Fruit fly (Drosophila melanogaster) whole organism, prepupa: ENCODE measurements around the gene CG5346.

Experiments used
- CG10631 ChIP-seq: fragments of 200-800 bp; sonication (Bioruptor generic); optimal IDR thresholded peaks from 2 replicates; lab custom pipeline; 2016; ENCODE audit warnings: missing biosample characterization, missing genetic modification characterization
- CG10669 ChIP-seq: fragments of 200-800 bp; sonication (Bioruptor generic); optimal IDR thresholded peaks from 3 replicates; lab custom pipeline; 2018; ENCODE audit warnings: missing biosample characterization, mild to moderate bottlenecking, missing genetic modification characterization, moderate library complexity
- CG11294 ChIP-seq: fragments of 200-800 bp; sonication (Bioruptor generic); IDR thresholded peaks from 2 replicates; pipeline ENCODE4 v1.3.6; 2022; ENCODE audit warnings: missing biosample characterization, missing genetic modification characterization
- CG11762 ChIP-seq: fragments of 200-800 bp; sonication (Bioruptor generic); optimal IDR thresholded peaks from 3 replicates; lab custom pipeline; 2016; ENCODE audit warnings: missing biosample characterization, missing genetic modification characterization; ENCODE audit not compliant: insufficient read depth
- CG11902 ChIP-seq: fragments of 200-800 bp; sonication (Bioruptor generic); optimal IDR thresholded peaks from 3 replicates; lab custom pipeline; 2016; ENCODE audit warnings: missing biosample characterization, missing genetic modification characterization
- CG15336 ChIP-seq: fragments of 200-800 bp; sonication (Bioruptor generic); IDR thresholded peaks from 2 replicates; pipeline ENCODE4 v1.3.6; 2022; ENCODE audit warnings: missing biosample characterization, missing genetic modification characterization
- CG1621 ChIP-seq: fragments of 200-800 bp; sonication (Bioruptor generic); optimal IDR thresholded peaks from 3 replicates; lab custom pipeline; 2018; ENCODE audit warnings: missing biosample characterization, mild to moderate bottlenecking, missing genetic modification characterization
- CG16779 ChIP-seq: fragments of 200-800 bp; sonication (Bioruptor generic); optimal IDR thresholded peaks from 3 replicates; lab custom pipeline; 2017; ENCODE audit warnings: missing biosample characterization, mild to moderate bottlenecking, missing genetic modification characterization
- CG3032 ChIP-seq: fragments of 200-800 bp; optimal IDR thresholded peaks from 2 replicates; lab custom pipeline; 2019; ENCODE audit warnings: missing biosample characterization, mild to moderate bottlenecking, missing genetic modification characterization, moderate library complexity
- CG31627 ChIP-seq: fragments of 200-800 bp; sonication (Bioruptor generic); optimal IDR thresholded peaks from 3 replicates; lab custom pipeline; 2016; ENCODE audit warnings: missing biosample characterization, missing genetic modification characterization
- CG32006 ChIP-seq: fragments of 200-800 bp; sonication (Bioruptor generic); optimal IDR thresholded peaks from 3 replicates; lab custom pipeline; 2017; ENCODE audit warnings: missing biosample characterization, mild to moderate bottlenecking, missing genetic modification characterization
- CG34406 ChIP-seq: fragments of 200-800 bp; sonication (Bioruptor generic); optimal IDR thresholded peaks from 3 replicates; lab custom pipeline; 2016; ENCODE audit warnings: missing biosample characterization, missing genetic modification characterization
- CG6163 ChIP-seq: fragments of 200-800 bp; sonication (Bioruptor generic); IDR thresholded peaks from 3 replicates; pipeline ENCODE4 v1.3.6; 2022; ENCODE audit warnings: missing biosample characterization, missing genetic modification characterization
- CG6276 ChIP-seq: fragments of 200-800 bp; sonication (Bioruptor generic); optimal IDR thresholded peaks from 2 replicates; lab custom pipeline; 2017; ENCODE audit warnings: missing biosample characterization, mild to moderate bottlenecking, missing genetic modification characterization
- CG6792 ChIP-seq: fragments of 200-800 bp; sonication (Bioruptor generic); optimal IDR thresholded peaks from 3 replicates; lab custom pipeline; 2016; ENCODE audit warnings: missing biosample characterization, missing genetic modification characterization
- CG6808 ChIP-seq: fragments of 200-800 bp; sonication (Bioruptor generic); optimal IDR thresholded peaks from 3 replicates; lab custom pipeline; 2017; ENCODE audit warnings: missing biosample characterization, missing genetic modification characterization, mild to moderate bottlenecking, moderate library complexity, missing genetic modification reagents
- CG6854 ChIP-seq: fragments of 200-800 bp; sonication (Bioruptor generic); optimal IDR thresholded peaks from 2 replicates; lab custom pipeline; 2017; ENCODE audit warnings: missing biosample characterization, mild to moderate bottlenecking, missing genetic modification characterization
- CG7368 ChIP-seq: fragments of 200-800 bp; sonication (Bioruptor generic); optimal IDR thresholded peaks from 3 replicates; lab custom pipeline; 2016; ENCODE audit warnings: missing biosample characterization, missing genetic modification characterization
- CG8119 ChIP-seq: fragments of 200-800 bp; sonication (Bioruptor generic); IDR thresholded peaks from 3 replicates; pipeline ENCODE4 v1.3.6; 2022; ENCODE audit warnings: missing biosample characterization, missing genetic modification characterization
- CG8632 ChIP-seq: fragments of 200-800 bp; sonication (Bioruptor generic); optimal IDR thresholded peaks from 3 replicates; lab custom pipeline; 2016; ENCODE audit warnings: missing biosample characterization, missing genetic modification characterization
- CG9139 ChIP-seq: fragments of 200-800 bp; sonication (Bioruptor generic); optimal IDR thresholded peaks from 3 replicates; lab custom pipeline; 2017; ENCODE audit warnings: missing biosample characterization, mild to moderate bottlenecking, missing genetic modification characterization
- Eip75B ChIP-seq: fragments of 200-800 bp; sonication (Bioruptor generic); optimal IDR thresholded peaks from 3 replicates; lab custom pipeline; 2016; ENCODE audit warnings: missing biosample characterization, missing genetic modification characterization
- Eip78C ChIP-seq: fragments of 200-800 bp; sonication (Bioruptor generic); peaks from one replicate; lab custom pipeline; 2016; ENCODE audit warnings: missing biosample characterization, missing genetic modification characterization
- Eip93F ChIP-seq: fragments of 200-800 bp; sonication (Bioruptor generic); optimal IDR thresholded peaks from 2 replicates; lab custom pipeline; 2016; ENCODE audit warnings: missing biosample characterization, mild to moderate bottlenecking, missing genetic modification characterization
- Ets21C ChIP-seq: fragments of 200-800 bp; sonication (Bioruptor generic); optimal IDR thresholded peaks from 3 replicates; lab custom pipeline; 2016; ENCODE audit warnings: missing biosample characterization, missing genetic modification characterization
- Ets96B ChIP-seq: fragments of 200-800 bp; optimal IDR thresholded peaks from 2 replicates; lab custom pipeline; 2019; ENCODE audit warnings: missing biosample characterization, mild to moderate bottlenecking, missing genetic modification characterization, moderate library complexity
- Gug ChIP-seq: fragments of 200-800 bp; sonication (Bioruptor generic); IDR thresholded peaks from 2 replicates; pipeline ENCODE4 v1.3.6; 2022; ENCODE audit warnings: missing biosample characterization, missing genetic modification characterization
- Hr38 ChIP-seq: sonication (Bioruptor generic); optimal IDR thresholded peaks from 2 replicates; lab custom pipeline; 2016; ENCODE audit warnings: missing biosample characterization, missing genetic modification characterization
- Hr4 ChIP-seq: fragments of 200-800 bp; sonication (Bioruptor generic); optimal IDR thresholded peaks from 3 replicates; lab custom pipeline; 2016; ENCODE audit warnings: missing biosample characterization, missing genetic modification characterization
- Lpt ChIP-seq: fragments of 200-800 bp; sonication (Bioruptor generic); optimal IDR thresholded peaks from 3 replicates; lab custom pipeline; 2016; ENCODE audit warnings: missing biosample characterization, missing genetic modification characterization
- Met ChIP-seq: fragments of 200-800 bp; sonication (Bioruptor generic); optimal IDR thresholded peaks from 3 replicates; lab custom pipeline; 2016; ENCODE audit warnings: missing biosample characterization, missing genetic modification characterization
- OdsH ChIP-seq: fragments of 200-800 bp; sonication (Bioruptor generic); optimal IDR thresholded peaks from 3 replicates; lab custom pipeline; 2016; ENCODE audit warnings: missing biosample characterization, missing genetic modification characterization
- Smox ChIP-seq: fragments of 200-800 bp; sonication (Bioruptor generic); optimal IDR thresholded peaks from 3 replicates; lab custom pipeline; 2016; ENCODE audit warnings: missing biosample characterization, missing genetic modification characterization
- Sox102F ChIP-seq: fragments of 200-800 bp; sonication (Bioruptor generic); optimal IDR thresholded peaks from 2 replicates; lab custom pipeline; 2016; ENCODE audit warnings: missing biosample characterization, mild to moderate bottlenecking, missing genetic modification characterization
- Sox14 ChIP-seq: fragments of 200-800 bp; sonication (Bioruptor generic); optimal IDR thresholded peaks from 3 replicates; lab custom pipeline; 2016; ENCODE audit warnings: missing biosample characterization, missing genetic modification characterization
- achi ChIP-seq: fragments of 200-800 bp; sonication (Bioruptor generic); optimal IDR thresholded peaks from 3 replicates; lab custom pipeline; 2016; ENCODE audit warnings: missing biosample characterization, missing genetic modification characterization
- acj6 ChIP-seq: fragments of 200-800 bp; sonication (Bioruptor generic); optimal IDR thresholded peaks from 3 replicates; lab custom pipeline; 2016; ENCODE audit warnings: missing biosample characterization, missing genetic modification characterization
- cyc ChIP-seq: fragments of 200-800 bp; sonication (Bioruptor generic); optimal IDR thresholded peaks from 3 replicates; lab custom pipeline; 2016; ENCODE audit warnings: missing biosample characterization, missing genetic modification characterization
- dsx ChIP-seq: fragments of 200-800 bp; optimal IDR thresholded peaks from 3 replicates; lab custom pipeline; 2019; ENCODE audit warnings: missing biosample characterization, mild to moderate bottlenecking, missing genetic modification characterization, moderate library complexity; ENCODE audit not compliant: poor library complexity, severe bottlenecking
- eg ChIP-seq: fragments of 200-800 bp; sonication (Bioruptor generic); IDR thresholded peaks from 3 replicates; pipeline ENCODE4 v1.3.6; 2022; ENCODE audit warnings: missing biosample characterization, missing genetic modification characterization
- fd59A ChIP-seq: fragments of 200-800 bp; sonication (Bioruptor generic); optimal IDR thresholded peaks from 2 replicates; lab custom pipeline; 2017; ENCODE audit warnings: missing biosample characterization, mild to moderate bottlenecking, missing genetic modification characterization, missing genetic modification reagents
- fd85E ChIP-seq: fragments of 200-800 bp; sonication (Bioruptor generic); optimal IDR thresholded peaks from 3 replicates; lab custom pipeline; 2016; ENCODE audit warnings: missing biosample characterization, missing genetic modification characterization
- fkh ChIP-seq: fragments of 200-800 bp; sonication (Bioruptor generic); optimal IDR thresholded peaks from 3 replicates; lab custom pipeline; 2017; ENCODE audit warnings: missing biosample characterization, mild to moderate bottlenecking, missing genetic modification characterization, moderate library complexity
- net ChIP-seq: fragments of 200-800 bp; sonication (Bioruptor generic); optimal IDR thresholded peaks from 3 replicates; lab custom pipeline; 2016; ENCODE audit warnings: missing biosample characterization, missing genetic modification characterization
- pdm3 ChIP-seq: fragments of 200-800 bp; sonication (Bioruptor generic); optimal IDR thresholded peaks from 3 replicates; lab custom pipeline; 2016; ENCODE audit warnings: missing biosample characterization, missing genetic modification characterization
- salr ChIP-seq, 2 experiments: fragments of 200-800 bp; sonication (Bioruptor generic); optimal IDR thresholded peaks; 3 replicates each; lab custom pipeline; 2016 to 2018; ENCODE audit warnings: missing biosample characterization in 2 of 2, missing genetic modification characterization in 2 of 2, mild to moderate bottlenecking in 1 of 2
- spab ChIP-seq: fragments of 200-800 bp; sonication (Bioruptor generic); optimal IDR thresholded peaks from 2 replicates; lab custom pipeline; 2017; ENCODE audit warnings: missing biosample characterization, mild to moderate bottlenecking, missing genetic modification characterization, missing genetic modification reagents
- ss ChIP-seq, 2 experiments: fragments of 200-800 bp; sonication (Bioruptor generic); optimal IDR thresholded peaks; 2 replicates in 1 of 2; 3 replicates in 1 of 2; lab custom pipeline; 2017 to 2018; ENCODE audit warnings: mild to moderate bottlenecking in 2 of 2, missing biosample characterization in 2 of 2, missing genetic modification characterization in 2 of 2, moderate library complexity in 1 of 2
- topi ChIP-seq: fragments of 200-800 bp; sonication (Bioruptor generic); optimal IDR thresholded peaks from 3 replicates; lab custom pipeline; 2016; ENCODE audit warnings: missing biosample characterization, missing genetic modification characterization
- vri ChIP-seq: fragments of 200-800 bp; sonication (Bioruptor generic); optimal IDR thresholded peaks from 3 replicates; lab custom pipeline; 2016; ENCODE audit warnings: missing biosample characterization, mild to moderate bottlenecking, missing genetic modification characterization

CG5346 gene

dm6 chr3R:22528264-22529158, at the start of gene CG5346:
Gene CG5346, minus strand, starts transcription at chr3R:22528663.
- TF ChIP-seq Sox102F (no peak), cyc (GFP tag; lab: Kevin White, UChicago) (no peak), eg (GFP tag; lab: Robert Waterston, UW) (peak; percentile 51; the same call in 2 of the 3 replicates), CG9139 (GFP tag; lab: Kevin White, UChicago) (no peak), OdsH (GFP tag; lab: Kevin White, UChicago) (no peak), pdm3 (no peak), CG11294 (GFP tag; lab: Robert Waterston, UW) (no peak), CG6792 (no peak), Lpt (no peak), topi (GFP tag; lab: Kevin White, UChicago) (no peak), spab (no peak), Smox (no peak), CG16779 (peak; percentile 37), fd59A (no peak), fd85E (GFP tag; lab: Kevin White, UChicago) (no peak), fkh (GFP tag; lab: Kevin White, UChicago) (no peak), acj6 (GFP tag; lab: Kevin White, UChicago) (no peak), CG34406 (peak; percentile 1), achi (peak; percentile 34), Hr4 (GFP tag; lab: Kevin White, UChicago) (no peak), Eip75B (peak; percentile 8), Sox14 (GFP tag; lab: Kevin White, UChicago) (no peak), CG11762 (GFP tag; lab: Kevin White, UChicago) (no peak), CG10669 (GFP tag; lab: Kevin White, UChicago) (no peak), dsx (no peak), vri (no peak), CG6854 (GFP tag; lab: Kevin White, UChicago) (peak; percentile 20), CG8632 (no peak), net (peak; percentile 3), CG15336 (no peak; the same call in 1 of the 2 replicates), CG10631 (GFP tag; lab: Kevin White, UChicago) (no peak), CG8119 (GFP tag; lab: Robert Waterston, UW) (peak; percentile 65), ss (GFP tag; optimal IDR thresholded peaks at IDR 0.05; lab: Kevin White, UChicago) (no peak), CG11902 (GFP tag; lab: Kevin White, UChicago) (no peak), CG6808 (GFP tag; lab: Kevin White, UChicago) (no peak), Ets21C (GFP tag; lab: Kevin White, UChicago) (no peak), Ets96B (tag; lab: Kevin White, UChicago) (no peak), CG3032 (no peak), salr (GFP tag; optimal IDR thresholded peaks at IDR 0.05; lab: Kevin White, UChicago) (no peak), Eip78C (GFP tag; lab: Kevin White, UChicago) (peak; percentile 54), Hr38 (GFP tag; lab: Kevin White, UChicago) (no peak), CG32006 (GFP tag; lab: Kevin White, UChicago) (no peak), Gug (GFP tag; lab: Robert Waterston, UW) (no peak), CG31627 (GFP tag; lab: Kevin White, UChicago) (no peak), CG6163 (GFP tag; lab: Robert Waterston, UW) (peak; percentile 62; the same call in 1 of the 3 replicates), CG6276 (GFP tag; lab: Kevin White, UChicago) (peak; percentile 43), Met (GFP tag; lab: Kevin White, UChicago) (no peak), CG7368 (GFP tag; lab: Kevin White, UChicago) (no peak), CG1621 (tag; lab: Kevin White, UChicago) (no peak), Eip93F (GFP tag; lab: Kevin White, UChicago) (no peak)
